Worm (Caenorhabditis elegans): ENCODE results near the gene M05D6.3.

- TF ChIP-seq tbx-37 (GFP tag; conservative IDR thresholded peaks at IDR 0.05) (no peak), ceh-36 (tag; optimal IDR thresholded peaks at IDR 0.05) (no peak), scrt-1 (GFP tag; IDR thresholded peaks at IDR 0.05) (no peak), ceh-13 (GFP tag; optimal IDR thresholded peaks at IDR 0.05) (no peak), hmg-4 (GFP tag; optimal IDR thresholded peaks at IDR 0.05) (no peak), aly-1 (tag; optimal IDR thresholded peaks at IDR 0.05) (no peak), ama-1 (optimal IDR thresholded peaks at IDR 0.05) (no peak)
These were observed 43.6 kb upstream of the M05D6.3 start, which contains the start of gene acp-2 for ce11 chrII:8431954-8432353.
